Fruit fly (Drosophila melanogaster): ENCODE data around the gene stwl.

dm6 chr3L:14423638-14424037 lies 13.9 kb upstream of the stwl start:
- no peak for TF ChIP-seq psq (optimal IDR thresholded peaks at IDR 0.05)
- no peak for TF ChIP-seq ttk (optimal IDR thresholded peaks at IDR 0.05)
- TF ChIP-seq insv (optimal IDR thresholded peaks at IDR 0.05) = no peak
